Fruit fly (Drosophila melanogaster): ENCODE measurements around the gene Gr94a.

The Gr94a gene

dm6 chr3R:23053936-23054335 lies 2.4 kb downstream of the Gr94a start, which contains the start of gene p53 (continued):
- peak; percentile 60; the same call in 2 of the 3 replicates for TF ChIP-seq tgo (GFP tag; IDR thresholded peaks at IDR 0.05)
- TF ChIP-seq CG9817 (tag; optimal IDR thresholded peaks at IDR 0.05): peak; percentile 66
- no peak for TF ChIP-seq tup (GFP tag; optimal IDR thresholded peaks at IDR 0.05)
- peak; percentile 26 for TF ChIP-seq kni (GFP tag; optimal IDR thresholded peaks at IDR 0.05)
- TF ChIP-seq pb (GFP tag; optimal IDR thresholded peaks at IDR 0.05): peak; percentile 79
- TF ChIP-seq Kr (GFP tag; optimal IDR thresholded peaks at IDR 0.05): no peak
- peak; percentile 62 for TF ChIP-seq CG3995 (GFP tag; optimal IDR thresholded peaks at IDR 0.05)
- peak; percentile 55; the same call in 1 of the 2 replicates for TF ChIP-seq ttk (GFP tag; IDR thresholded peaks at IDR 0.05)
- peak; percentile 86 for TF ChIP-seq HHEX (GFP tag; optimal IDR thresholded peaks at IDR 0.05)
- no peak for TF ChIP-seq CG10565 (GFP tag; optimal IDR thresholded peaks at IDR 0.05)
- TF ChIP-seq CG17186 (GFP tag; optimal IDR thresholded peaks at IDR 0.05): peak; percentile 73
- peak; percentile 60; the same call in 1 of the 2 replicates for TF ChIP-seq CG14014 (GFP tag; IDR thresholded peaks at IDR 0.05)
- TF ChIP-seq Dll (GFP tag; IDR thresholded peaks at IDR 0.05; ENCODE audit: partially characterized antibody): peak; percentile 71
- peak; percentile 65 for TF ChIP-seq CG10543 (GFP tag; optimal IDR thresholded peaks at IDR 0.05)
- TF ChIP-seq Dfd (GFP tag; optimal IDR thresholded peaks at IDR 0.05): no peak
- TF ChIP-seq Camta (GFP tag; optimal IDR thresholded peaks at IDR 0.05): peak; percentile 83
- TF ChIP-seq cato (GFP tag; optimal IDR thresholded peaks at IDR 0.05; ENCODE audit: borderline replicate concordance): peak; percentile 21
- TF ChIP-seq emc (GFP tag; optimal IDR thresholded peaks at IDR 0.05): peak; percentile 69
- TF ChIP-seq CG3726 (GFP tag; IDR thresholded peaks at IDR 0.05): 0 out of 3 replicates have a peak, but pooled peaks have one; percentile 53
- TF ChIP-seq mirr (GFP tag; optimal IDR thresholded peaks at IDR 0.05): peak; percentile 73
- TF ChIP-seq CG1529 (GFP tag; optimal IDR thresholded peaks at IDR 0.05): peak; percentile 60
- TF ChIP-seq tll (GFP tag; optimal IDR thresholded peaks at IDR 0.05): no peak
- no peak for TF ChIP-seq CG10959 (GFP tag; IDR thresholded peaks at IDR 0.05)
- peak; percentile 71 for TF ChIP-seq pzg (GFP tag; optimal IDR thresholded peaks at IDR 0.05)
- peak; percentile 91 for TF ChIP-seq Meics (GFP tag; optimal IDR thresholded peaks at IDR 0.05)
- peak; percentile 79; the same call in 1 of the 2 replicates for TF ChIP-seq CG42726 (GFP tag; IDR thresholded peaks at IDR 0.05; ENCODE audit: partially characterized antibody)
- TF ChIP-seq Gsc (GFP tag; IDR thresholded peaks at IDR 0.05): no peak
- TF ChIP-seq gce (GFP tag; IDR thresholded peaks at IDR 0.05): 0 out of 3 replicates have a peak, but pooled peaks have one; percentile 41
- TF ChIP-seq bigmax (GFP tag; optimal IDR thresholded peaks at IDR 0.05): peak; percentile 52
- TF ChIP-seq TFAM (GFP tag; optimal IDR thresholded peaks at IDR 0.05): no peak
- peak; percentile 27 for TF ChIP-seq kay (GFP tag; optimal IDR thresholded peaks at IDR 0.05)
- TF ChIP-seq fd3F (GFP tag; optimal IDR thresholded peaks at IDR 0.05): peak; percentile 50
- TF ChIP-seq CG18262 (tag; optimal IDR thresholded peaks at IDR 0.05): peak; percentile 60
- TF ChIP-seq row (GFP tag; IDR thresholded peaks at IDR 0.05): peak; percentile 55
- peak; percentile 72 for TF ChIP-seq CG2875 (GFP tag; optimal IDR thresholded peaks at IDR 0.05)
- peak; percentile 71 for TF ChIP-seq CG10209 (GFP tag; optimal IDR thresholded peaks at IDR 0.05)
- peak; percentile 70 for TF ChIP-seq CG11085 (GFP tag; IDR thresholded peaks at IDR 0.05)
- TF ChIP-seq CG3838 (GFP tag; optimal IDR thresholded peaks at IDR 0.05): peak; percentile 38
- peak; percentile 67 for TF ChIP-seq CG4328 (GFP tag; optimal IDR thresholded peaks at IDR 0.05)
- peak; percentile 38; the same call in 1 of the 2 replicates for TF ChIP-seq toy (GFP tag; IDR thresholded peaks at IDR 0.05)
- peak; percentile 65 for TF ChIP-seq chn (GFP tag; optimal IDR thresholded peaks at IDR 0.05)
- TF ChIP-seq Myb (GFP tag; optimal IDR thresholded peaks at IDR 0.05): peak; percentile 56
- peak; percentile 74 for TF ChIP-seq onecut (GFP tag; IDR thresholded peaks at IDR 0.05)
- TF ChIP-seq CG8478 (optimal IDR thresholded peaks at IDR 0.05): no peak

Measured in whole organism, embryonic.